Worm (Caenorhabditis elegans) whole organism, L3 larva: ENCODE measurements around the gene ttr-19.

Experiments
- R02D3.7 ChIP-seq: fragments of 150-350 bp; optimal IDR thresholded peaks from 2 replicates; lab custom pipeline; 2014; ENCODE audit warnings: missing biosample characterization, missing genetic modification characterization
- ZK546.5 ChIP-seq: sonication (generic microtip); optimal IDR thresholded peaks from 2 replicates; lab custom pipeline; 2017; ENCODE audit warnings: missing biosample characterization, missing genetic modification characterization
- aly-2 ChIP-seq: fragments of 150-350 bp; optimal IDR thresholded peaks from 2 replicates; lab custom pipeline; 2014; ENCODE audit warnings: missing biosample characterization, missing genetic modification characterization
- ama-1 ChIP-seq: fragments of 150-350 bp; optimal IDR thresholded peaks from 2 replicates; lab custom pipeline; 2018
- ceh-16 ChIP-seq: sonication (generic microtip); optimal IDR thresholded peaks from 2 replicates; lab custom pipeline; 2017; ENCODE audit warnings: missing biosample characterization, missing genetic modification characterization
- ceh-9 ChIP-seq: sonication (generic microtip); optimal IDR thresholded peaks from 2 replicates; lab custom pipeline; 2018; ENCODE audit warnings: missing biosample characterization, missing genetic modification characterization
- daf-12 ChIP-seq: fragments of 150-350 bp; optimal IDR thresholded peaks from 2 replicates; lab custom pipeline; 2014; ENCODE audit warnings: missing biosample characterization, missing genetic modification reagents, missing genetic modification characterization
- egl-27 ChIP-seq: sonication (generic microtip); optimal IDR thresholded peaks from 4 replicates; lab custom pipeline; 2017; ENCODE audit warnings: missing biosample characterization, missing genetic modification reagents, missing genetic modification characterization
- elt-2 ChIP-seq: sonication (generic microtip); optimal IDR thresholded peaks from 2 replicates; lab custom pipeline; 2016; ENCODE audit warnings: missing genetic modification reagents, mild to moderate bottlenecking, missing genetic modification characterization, missing compliant biosample characterization
- elt-3 ChIP-seq, 3 experiments: fragments of 150-350 bp in 1 of 3; sonication (generic microtip) in 2 of 3; optimal IDR thresholded peaks; 2 replicates in 2 of 3; 4 replicates in 1 of 3; lab custom pipeline; 2014 to 2017; ENCODE audit warnings: missing biosample characterization in 3 of 3, missing genetic modification characterization in 3 of 3
- eor-1 ChIP-seq, 2 experiments: fragments of 150-350 bp; optimal IDR thresholded peaks; 2 replicates each; lab custom pipeline; 2014 to 2018; ENCODE audit warnings: missing biosample characterization in 2 of 2, missing genetic modification characterization in 2 of 2
- fkh-10 ChIP-seq: sonication (generic microtip); optimal IDR thresholded peaks from 2 replicates; lab custom pipeline; 2017; ENCODE audit warnings: missing biosample characterization, missing genetic modification reagents, missing genetic modification characterization
- fkh-2 ChIP-seq: fragments of 150-350 bp; optimal IDR thresholded peaks from 2 replicates; lab custom pipeline; 2014; ENCODE audit warnings: missing biosample characterization, missing genetic modification reagents, missing genetic modification characterization
- fos-1 ChIP-seq: fragments of 150-350 bp; optimal IDR thresholded peaks from 2 replicates; lab custom pipeline; 2014; ENCODE audit warnings: missing biosample characterization, missing genetic modification characterization
- hmg-11 ChIP-seq: sonication (generic microtip); optimal IDR thresholded peaks from 2 replicates; lab custom pipeline; 2016; ENCODE audit warnings: missing genetic modification characterization, missing compliant biosample characterization
- jun-1 ChIP-seq: fragments of 150-350 bp; optimal IDR thresholded peaks from 2 replicates; lab custom pipeline; 2014; ENCODE audit warnings: missing biosample characterization, missing genetic modification reagents, missing genetic modification characterization
- lin-15B ChIP-seq: fragments of 150-350 bp; optimal IDR thresholded peaks from 2 replicates; lab custom pipeline; 2014; ENCODE audit warnings: missing biosample characterization, missing genetic modification characterization
- lsy-12 ChIP-seq: sonication (generic microtip); optimal IDR thresholded peaks from 2 replicates; lab custom pipeline; 2016; ENCODE audit warnings: mild to moderate bottlenecking, missing genetic modification characterization, missing compliant biosample characterization
- mdl-1 ChIP-seq: fragments of 150-350 bp; optimal IDR thresholded peaks from 2 replicates; lab custom pipeline; 2014; ENCODE audit warnings: missing biosample characterization, missing genetic modification characterization
- mml-1 ChIP-seq: fragments of 150-350 bp; sonication (generic microtip); optimal IDR thresholded peaks from 3 replicates; lab custom pipeline; 2014; ENCODE audit warnings: missing biosample characterization, missing genetic modification characterization
- nhr-11 ChIP-seq: fragments of 150-350 bp; optimal IDR thresholded peaks from 2 replicates; lab custom pipeline; 2014; ENCODE audit warnings: missing biosample characterization, missing genetic modification characterization
- nhr-12 ChIP-seq: fragments of 150-350 bp; optimal IDR thresholded peaks from 2 replicates; lab custom pipeline; 2014; ENCODE audit warnings: missing biosample characterization, missing genetic modification characterization
- nhr-23 ChIP-seq: fragments of 150-350 bp; optimal IDR thresholded peaks from 2 replicates; lab custom pipeline; 2014; ENCODE audit warnings: missing biosample characterization, missing genetic modification reagents, missing genetic modification characterization
- nhr-237 ChIP-seq: fragments of 150-350 bp; optimal IDR thresholded peaks from 2 replicates; lab custom pipeline; 2014; ENCODE audit warnings: missing biosample characterization, missing genetic modification characterization
- nhr-25 ChIP-seq: sonication (generic microtip); optimal IDR thresholded peaks from 2 replicates; lab custom pipeline; 2017; ENCODE audit warnings: missing biosample characterization, missing genetic modification characterization
- nhr-43 ChIP-seq: sonication (generic microtip); optimal IDR thresholded peaks from 2 replicates; lab custom pipeline; 2016; ENCODE audit warnings: mild to moderate bottlenecking, missing genetic modification characterization, missing compliant biosample characterization; ENCODE audit not compliant: poor library complexity, severe bottlenecking
- nhr-76 ChIP-seq: fragments of 150-350 bp; sonication (generic microtip); optimal IDR thresholded peaks from 5 replicates; lab custom pipeline; 2014; ENCODE audit warnings: missing biosample characterization, missing genetic modification characterization
- nhr-77 ChIP-seq: fragments of 150-350 bp; optimal IDR thresholded peaks from 2 replicates; lab custom pipeline; 2014; ENCODE audit warnings: missing biosample characterization, missing genetic modification characterization
- pha-4 ChIP-seq: fragments of 150-350 bp; optimal IDR thresholded peaks from 2 replicates; lab custom pipeline; 2014; ENCODE audit warnings: missing biosample characterization, missing genetic modification reagents, missing genetic modification characterization
- pqm-1 ChIP-seq: fragments of 150-350 bp; optimal IDR thresholded peaks from 2 replicates; lab custom pipeline; 2017; ENCODE audit warnings: missing biosample characterization, missing genetic modification characterization, inconsistent platforms
- sea-2 ChIP-seq: fragments of 150-350 bp; sonication (generic microtip); optimal IDR thresholded peaks from 4 replicates; lab custom pipeline; 2014; ENCODE audit warnings: missing biosample characterization, missing genetic modification reagents, missing genetic modification characterization
- tbx-2 ChIP-seq: sonication (generic microtip); optimal IDR thresholded peaks from 2 replicates; lab custom pipeline; 2016; ENCODE audit warnings: mild to moderate bottlenecking, missing genetic modification characterization, missing compliant biosample characterization
- unc-39 ChIP-seq: sonication (generic microtip); optimal IDR thresholded peaks from 4 replicates; lab custom pipeline; 2017; ENCODE audit warnings: missing biosample characterization, missing genetic modification characterization
- zag-1 ChIP-seq: fragments of 150-350 bp; optimal IDR thresholded peaks from 2 replicates; lab custom pipeline; 2014; ENCODE audit warnings: missing biosample characterization, missing genetic modification characterization
- ztf-4 ChIP-seq: fragments of 150-350 bp; optimal IDR thresholded peaks from 2 replicates; lab custom pipeline; 2014; ENCODE audit warnings: missing biosample characterization, missing genetic modification characterization

ttr-19 gene

ce11 chrV:10270214-10270613, 43.0 kb upstream of the ttr-19 start, which contains the start of gene ric-4:
ric-4 (minus strand) TSS chrV:10270314.
- TF ChIP-seq mdl-1 (tag; lab: Kevin White, UChicago), result no peak
- TF ChIP-seq nhr-237 (tag; lab: Kevin White, UChicago), result no peak
- TF ChIP-seq elt-3 (tag; optimal IDR thresholded peaks at IDR 0.05; lab: Kevin White, UChicago), result no peak
- no peak for TF ChIP-seq nhr-76 (tag; lab: Kevin White, UChicago)
- no peak for TF ChIP-seq mml-1 (tag; lab: Kevin White, UChicago)
- no peak for TF ChIP-seq eor-1 (tag; optimal IDR thresholded peaks at IDR 0.05; lab: Kevin White, UChicago)
- TF ChIP-seq R02D3.7, result no peak
- no peak for TF ChIP-seq nhr-25 (tag; lab: Kevin White, UChicago)
- TF ChIP-seq nhr-12, result no peak
- TF ChIP-seq jun-1 (tag; lab: Kevin White, UChicago), result no peak
- no peak for TF ChIP-seq ceh-16 (tag; lab: Kevin White, UChicago)
- TF ChIP-seq lin-15B (tag; lab: Kevin White, UChicago), result no peak
- no peak for TF ChIP-seq ZK546.5 (tag; lab: Kevin White, UChicago)
- no peak for TF ChIP-seq tbx-2
- no peak for TF ChIP-seq pha-4 (tag; lab: Kevin White, UChicago)
- TF ChIP-seq nhr-43 (tag; lab: Kevin White, UChicago), result no peak
- no peak for TF ChIP-seq ztf-4

DNA sequence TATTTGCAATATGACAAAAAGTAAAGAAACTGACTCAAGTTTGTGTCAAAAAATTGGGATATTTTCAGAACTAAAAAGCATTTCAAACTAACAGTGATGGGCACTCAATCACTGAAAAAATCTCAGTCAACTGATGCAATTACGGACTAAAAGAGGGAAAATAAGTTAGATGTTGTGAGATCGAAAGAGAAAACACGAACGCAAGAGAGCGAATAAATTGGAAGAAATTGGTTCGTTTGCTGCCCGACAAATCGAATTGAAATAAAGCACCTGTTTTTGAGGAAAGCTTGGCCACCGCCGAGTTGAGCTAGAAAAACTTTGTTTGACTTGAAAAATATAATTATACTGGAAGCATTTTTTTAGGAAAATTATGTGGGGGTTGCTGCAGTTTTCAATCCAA, 38.8 kb upstream of the ttr-19 start:
- TF ChIP-seq fos-1, result no peak
- no peak for TF ChIP-seq egl-27
- no peak for TF ChIP-seq nhr-11
- no peak for TF ChIP-seq mdl-1 (tag; lab: Kevin White, UChicago)
- TF ChIP-seq daf-12, result no peak
- TF ChIP-seq ama-1 (lab: Kevin White, UChicago), result no peak
- TF ChIP-seq nhr-76 (tag; lab: Kevin White, UChicago), result no peak
- no peak for TF ChIP-seq ztf-4
- TF ChIP-seq elt-2 (tag; lab: Kevin White, UChicago), result no peak
- TF ChIP-seq nhr-237 (tag; lab: Kevin White, UChicago), result no peak
- TF ChIP-seq nhr-25 (tag; lab: Kevin White, UChicago), result no peak
- no peak for TF ChIP-seq nhr-43 (tag; lab: Kevin White, UChicago)
- TF ChIP-seq hmg-11 (tag; lab: Kevin White, UChicago), result no peak
- TF ChIP-seq ceh-9 (tag; lab: Kevin White, UChicago), result no peak
- TF ChIP-seq zag-1 (tag; lab: Kevin White, UChicago), result no peak
- TF ChIP-seq R02D3.7, result no peak
- TF ChIP-seq fkh-10 (GFP tag; lab: Kevin White, UChicago), result no peak
- no peak for TF ChIP-seq jun-1 (tag; lab: Kevin White, UChicago)
- no peak for TF ChIP-seq lsy-12 (tag; lab: Kevin White, UChicago)
- TF ChIP-seq sea-2 (GFP tag; lab: Kevin White, UChicago), result no peak

DNA sequence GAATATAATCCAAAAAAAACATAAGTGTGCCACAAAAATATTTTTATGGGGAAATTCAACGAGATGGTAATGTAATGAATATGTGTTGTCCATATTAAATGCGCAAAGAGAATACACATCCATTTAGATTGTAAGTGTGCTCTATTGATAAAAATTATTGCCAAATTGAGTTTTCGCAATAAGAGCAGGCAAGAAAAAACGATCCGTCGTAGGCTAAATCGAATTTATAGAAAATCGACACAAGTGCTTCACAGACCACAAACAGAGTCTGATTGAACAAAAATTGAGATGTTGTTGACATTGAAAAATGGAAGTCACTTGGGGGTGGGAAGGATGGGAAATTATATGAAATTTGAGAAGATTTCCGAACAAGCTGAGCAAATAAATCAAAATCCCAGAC, 37.8 kb upstream of the ttr-19 start:
- TF ChIP-seq pha-4 (tag; lab: Kevin White, UChicago), result peak; percentile 58
- TF ChIP-seq lsy-12 (tag; lab: Kevin White, UChicago), result no peak

DNA sequence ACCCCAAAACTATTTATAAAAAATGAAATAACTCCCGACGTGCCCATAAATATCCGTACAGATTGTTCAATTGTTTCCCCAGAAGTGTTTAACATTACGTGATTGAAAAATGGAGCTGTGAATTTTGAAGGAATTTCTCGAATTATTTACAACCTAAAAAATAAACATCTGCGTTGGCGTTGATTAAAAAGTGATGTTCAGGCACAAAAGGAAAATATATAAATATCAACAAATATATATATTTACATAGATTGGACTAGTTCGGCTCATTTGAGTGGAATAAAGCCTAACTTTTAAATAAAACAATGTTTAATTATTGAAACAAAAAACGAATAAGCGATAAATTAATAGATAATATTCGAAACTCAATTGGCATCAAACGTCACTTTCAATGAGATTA, 33.2 kb upstream of the ttr-19 start, which contains the start of gene sri-18:
Gene sri-18, minus strand, starts transcription at position 101 of the 400 bp plus-strand sequence.
- TF ChIP-seq tbx-2, result no peak
- no peak for TF ChIP-seq fkh-10 (GFP tag; lab: Kevin White, UChicago)
- no peak for TF ChIP-seq lsy-12 (tag; lab: Kevin White, UChicago)
- no peak for TF ChIP-seq nhr-76 (tag; lab: Kevin White, UChicago)
- TF ChIP-seq ztf-4, result no peak
- no peak for TF ChIP-seq unc-39 (tag; lab: Kevin White, UChicago)
- no peak for TF ChIP-seq aly-2 (tag; lab: Kevin White, UChicago)
- no peak for TF ChIP-seq nhr-77 (tag; lab: Kevin White, UChicago)
- TF ChIP-seq mml-1 (tag; lab: Kevin White, UChicago), result no peak
- no peak for TF ChIP-seq fkh-2
- no peak for TF ChIP-seq fos-1
- no peak for TF ChIP-seq ama-1 (lab: Kevin White, UChicago)
- no peak for TF ChIP-seq nhr-23
- no peak for TF ChIP-seq nhr-25 (tag; lab: Kevin White, UChicago)
- TF ChIP-seq, all 47 proteins: peak for 0

DNA sequence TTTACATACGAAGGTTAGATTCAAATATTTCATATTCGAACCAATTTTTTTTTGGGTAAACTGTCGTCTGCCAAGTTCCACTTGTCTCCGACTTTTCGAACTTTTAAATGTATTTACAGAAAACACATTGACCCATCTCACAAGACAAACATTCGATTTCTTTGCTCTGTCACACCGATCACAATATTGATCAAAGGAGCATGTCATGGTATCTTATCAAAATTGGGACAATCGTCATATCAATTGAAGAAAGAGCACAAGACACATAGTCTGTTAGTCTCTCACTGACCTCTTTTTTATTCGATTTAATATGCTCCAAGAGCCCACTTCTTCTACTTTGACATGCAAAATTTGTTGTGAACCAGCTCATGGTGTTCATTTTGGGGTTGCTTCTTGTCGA, 28.8 kb upstream of the ttr-19 start, which contains the start of gene nhr-232:
Gene nhr-232, plus strand, starts transcription at position 121 of the 400 bp plus-strand sequence.
- TF ChIP-seq pha-4 (tag; lab: Kevin White, UChicago) (peak; percentile 70), elt-2 (tag; lab: Kevin White, UChicago) (peak; percentile 81), pqm-1 (tag; lab: Kevin White, UChicago) (peak; percentile 84), jun-1 (tag; lab: Kevin White, UChicago) (peak; percentile 27), R02D3.7 (no peak)
